Worm (Caenorhabditis elegans) whole organism, L2 larva: ENCODE measurements around the gene F21G4.6.

Experiments
- aly-2 ChIP-seq: fragments of 150-350 bp; optimal IDR thresholded peaks from 2 replicates; lab custom pipeline; 2014; ENCODE audit warnings: missing biosample characterization, missing genetic modification characterization
- elt-1 ChIP-seq: fragments of 150-350 bp; optimal IDR thresholded peaks from 2 replicates; lab custom pipeline; 2014; ENCODE audit warnings: missing biosample characterization, missing genetic modification characterization
- nhr-25 ChIP-seq: fragments of 150-350 bp; sonication (generic microtip); optimal IDR thresholded peaks from 3 replicates; lab custom pipeline; 2014; ENCODE audit warnings: missing biosample characterization, missing genetic modification characterization
- nhr-77 ChIP-seq: fragments of 150-350 bp; optimal IDR thresholded peaks from 2 replicates; lab custom pipeline; 2014; ENCODE audit warnings: missing biosample characterization, missing genetic modification characterization
- peb-1 ChIP-seq: fragments of 150-350 bp; optimal IDR thresholded peaks from 2 replicates; lab custom pipeline; 2014; ENCODE audit warnings: missing biosample characterization, missing genetic modification characterization
- snpc-4 ChIP-seq: fragments of 150-350 bp; optimal IDR thresholded peaks from 2 replicates; lab custom pipeline; 2014; ENCODE audit warnings: missing biosample characterization, missing genetic modification characterization
- zag-1 ChIP-seq: fragments of 150-350 bp; optimal IDR thresholded peaks from 2 replicates; lab custom pipeline; 2014; ENCODE audit warnings: missing biosample characterization, missing genetic modification characterization
- ztf-1 ChIP-seq: fragments of 200-800 bp; sonication (Bioruptor generic); conservative IDR thresholded peaks from 2 replicates; pipeline ENCODE4 v1.3.6; 2022; ENCODE audit warnings: missing genetic modification characterization, missing compliant biosample characterization

DNA sequence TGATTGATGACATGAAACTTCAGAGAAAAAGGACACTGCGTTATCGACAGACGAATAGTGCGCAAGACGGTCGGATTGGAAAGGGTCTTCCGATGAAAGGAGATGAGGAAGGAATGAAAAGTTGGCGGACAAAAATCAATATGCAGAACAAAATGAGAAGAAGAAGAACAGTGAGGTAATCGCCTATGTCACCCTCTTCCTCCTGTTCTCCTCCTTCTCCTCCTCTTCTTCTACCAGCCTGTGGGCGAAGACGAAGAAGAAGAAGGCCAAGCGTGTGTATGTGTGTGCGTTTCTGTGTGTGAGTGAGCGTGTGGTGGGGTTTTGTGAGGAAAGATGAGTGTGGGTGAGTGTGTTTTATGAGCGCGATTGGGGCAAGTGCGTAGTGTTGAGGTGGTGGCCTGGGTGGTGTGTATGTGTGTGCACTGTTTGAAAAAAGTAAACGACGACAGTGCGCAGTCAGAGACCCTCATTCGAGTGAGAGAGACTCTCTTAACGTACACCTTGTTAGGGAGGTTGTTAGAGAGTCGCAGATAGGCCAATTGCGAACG is 15.1 kb upstream of the F21G4.6 start, which contains the start of gene tsp-21:
- TF ChIP-seq elt-1 (tag; lab: Kevin White, UChicago) (no peak), nhr-25 (tag; lab: Kevin White, UChicago) (peak; percentile 87), zag-1 (tag; lab: Kevin White, UChicago) (peak; percentile 55), snpc-4 (tag; lab: Kevin White, UChicago) (no peak), peb-1 (tag; lab: Kevin White, UChicago) (no peak), nhr-77 (tag; lab: Kevin White, UChicago) (no peak), ztf-1 (GFP tag; lab: Robert Waterston, UW) (no peak), aly-2 (tag; lab: Kevin White, UChicago) (no peak)
